Worm (Caenorhabditis elegans) whole organism, mixed stage, embryonic: ENCODE data around the gene ugt-58.

ENCODE experiments used
- M03D4.4 ChIP-seq: sonication (generic microtip); optimal IDR thresholded peaks from 2 replicates; lab custom pipeline; 2017; ENCODE audit warnings: mild to moderate bottlenecking, missing genetic modification characterization, missing compliant biosample characterization
- bed-3 ChIP-seq: fragments of 200-800 bp; sonication (Bioruptor generic); optimal IDR thresholded peaks from 3 replicates; lab custom pipeline; 2018; ENCODE audit warnings: mild to moderate bottlenecking, missing genetic modification characterization, moderate library complexity, missing compliant biosample characterization
- blmp-1 ChIP-seq: fragments of 150-350 bp; optimal IDR thresholded peaks from 2 replicates; lab custom pipeline; 2014; ENCODE audit warnings: missing biosample characterization, missing genetic modification characterization
- ceh-39 ChIP-seq: fragments of 150-350 bp; optimal IDR thresholded peaks from 2 replicates; lab custom pipeline; 2014; ENCODE audit warnings: missing biosample characterization, missing genetic modification characterization
- ceh-43 ChIP-seq: fragments of 200-800 bp; sonication (Bioruptor generic); optimal IDR thresholded peaks from 2 replicates; lab custom pipeline; 2018; ENCODE audit warnings: mild to moderate bottlenecking, missing genetic modification characterization, moderate library complexity, missing compliant biosample characterization
- ceh-83 ChIP-seq: fragments of 200-800 bp; sonication (Bioruptor generic); optimal IDR thresholded peaks from 2 replicates; lab custom pipeline; 2018; ENCODE audit warnings: mild to moderate bottlenecking, missing genetic modification characterization, missing compliant biosample characterization
- ces-1 ChIP-seq: fragments of 150-350 bp; optimal IDR thresholded peaks from 2 replicates; lab custom pipeline; 2014; ENCODE audit warnings: missing biosample characterization, missing genetic modification reagents, missing genetic modification characterization
- cnd-1 ChIP-seq: fragments of 200-800 bp; sonication (Bioruptor generic); optimal IDR thresholded peaks from 2 replicates; lab custom pipeline; 2018; ENCODE audit warnings: mild to moderate bottlenecking, missing genetic modification characterization, missing compliant biosample characterization
- drap-1 ChIP-seq: fragments of 200-800 bp; sonication (Bioruptor generic); optimal IDR thresholded peaks from 3 replicates; lab custom pipeline; 2018; ENCODE audit warnings: mild to moderate bottlenecking, missing genetic modification characterization, missing compliant biosample characterization
- elt-1 ChIP-seq: sonication (generic microtip); optimal IDR thresholded peaks from 2 replicates; lab custom pipeline; 2017; ENCODE audit warnings: missing genetic modification characterization, mild to moderate bottlenecking, missing compliant biosample characterization, antibody characterized with exemption, moderate library complexity, borderline replicate concordance; ENCODE audit not compliant: insufficient read depth
- ham-2 ChIP-seq: fragments of 200-800 bp; sonication (Bioruptor generic); optimal IDR thresholded peaks from 2 replicates; lab custom pipeline; 2018; ENCODE audit warnings: mild to moderate bottlenecking, missing genetic modification characterization, missing compliant biosample characterization
- hlh-1 ChIP-seq: fragments of 150-350 bp; optimal IDR thresholded peaks from 2 replicates; lab custom pipeline; 2014; ENCODE audit warnings: missing biosample characterization, missing genetic modification reagents, missing genetic modification characterization
- lin-13 ChIP-seq: fragments of 150-350 bp; optimal IDR thresholded peaks from 2 replicates; lab custom pipeline; 2014; ENCODE audit warnings: missing biosample characterization, missing genetic modification characterization
- lin-32 ChIP-seq: fragments of 200-800 bp; sonication (Bioruptor generic); optimal IDR thresholded peaks from 2 replicates; lab custom pipeline; 2018; ENCODE audit warnings: mild to moderate bottlenecking, missing genetic modification characterization, missing compliant biosample characterization
- lsy-2 ChIP-seq: fragments of 150-350 bp; optimal IDR thresholded peaks from 2 replicates; lab custom pipeline; 2014; ENCODE audit warnings: missing biosample characterization, missing genetic modification characterization
- mab-5 ChIP-seq: fragments of 150-350 bp; optimal IDR thresholded peaks from 2 replicates; lab custom pipeline; 2014; ENCODE audit warnings: missing biosample characterization, missing genetic modification characterization
- mep-1 ChIP-seq: fragments of 150-350 bp; optimal IDR thresholded peaks from 2 replicates; lab custom pipeline; 2017; ENCODE audit warnings: missing biosample characterization, missing genetic modification reagents, missing genetic modification characterization, inconsistent platforms
- mls-2 ChIP-seq: sonication (generic microtip); optimal IDR thresholded peaks from 2 replicates; lab custom pipeline; 2016; ENCODE audit warnings: mild to moderate bottlenecking, missing genetic modification characterization, moderate library complexity, missing compliant biosample characterization
- nhr-12 ChIP-seq: fragments of 150-350 bp; optimal IDR thresholded peaks from 2 replicates; lab custom pipeline; 2014; ENCODE audit warnings: missing biosample characterization, missing genetic modification characterization
- nhr-237 ChIP-seq: fragments of 150-350 bp; optimal IDR thresholded peaks from 2 replicates; lab custom pipeline; 2014; ENCODE audit warnings: missing biosample characterization, missing genetic modification characterization
- nhr-28 ChIP-seq: fragments of 150-350 bp; optimal IDR thresholded peaks from 2 replicates; lab custom pipeline; 2014; ENCODE audit warnings: missing biosample characterization, missing genetic modification characterization
- nhr-76 ChIP-seq: sonication (generic microtip); optimal IDR thresholded peaks from 2 replicates; lab custom pipeline; 2017; ENCODE audit warnings: missing biosample characterization, missing genetic modification characterization
- pha-4 ChIP-seq: fragments of 150-350 bp; optimal IDR thresholded peaks from 2 replicates; lab custom pipeline; 2018; ENCODE audit warnings: missing biosample characterization, missing genetic modification reagents, missing genetic modification characterization
- sem-2 ChIP-seq: fragments of 200-800 bp; sonication (Bioruptor generic); optimal IDR thresholded peaks from 2 replicates; lab custom pipeline; 2018; ENCODE audit warnings: mild to moderate bottlenecking, missing genetic modification characterization, missing compliant biosample characterization
- snpc-4 ChIP-seq: fragments of 150-350 bp; optimal IDR thresholded peaks from 2 replicates; lab custom pipeline; 2014; ENCODE audit warnings: missing biosample characterization, missing genetic modification characterization
- sptf-1 ChIP-seq: sonication (generic microtip); optimal IDR thresholded peaks from 2 replicates; lab custom pipeline; 2017; ENCODE audit warnings: mild to moderate bottlenecking, missing genetic modification characterization, moderate library complexity, missing compliant biosample characterization
- unc-120 ChIP-seq: sonication (generic microtip); optimal IDR thresholded peaks from 2 replicates; lab custom pipeline; 2017; ENCODE audit warnings: missing genetic modification characterization, missing compliant biosample characterization; ENCODE audit not compliant: poor library complexity, severe bottlenecking
- unc-39 ChIP-seq: fragments of 150-350 bp; optimal IDR thresholded peaks from 2 replicates; lab custom pipeline; 2014; ENCODE audit warnings: missing biosample characterization, missing genetic modification characterization
- zip-8 ChIP-seq: fragments of 150-350 bp; optimal IDR thresholded peaks from 2 replicates; lab custom pipeline; 2014; ENCODE audit warnings: missing biosample characterization, missing genetic modification characterization
- ztf-11 ChIP-seq: fragments of 150-350 bp; optimal IDR thresholded peaks from 2 replicates; lab custom pipeline; 2014; ENCODE audit warnings: missing biosample characterization, missing genetic modification characterization

Gene ugt-58

ce11 chrII:9554925-9555553, 31.5 kb downstream of the ugt-58 start, which contains the start of gene F35H8.2:
TSS of gene F35H8.2 (plus strand) at chrII:9555503.
- no peak for TF ChIP-seq mab-5 (tag; lab: Kevin White, UChicago)
- TF ChIP-seq lsy-2 (tag; lab: Kevin White, UChicago), result no peak
- no peak for TF ChIP-seq lin-32 (GFP tag; lab: Kevin White, UChicago)
- no peak for TF ChIP-seq nhr-12 (tag; lab: Kevin White, UChicago)
- TF ChIP-seq zip-8, result no peak
- no peak for TF ChIP-seq snpc-4 (tag; lab: Kevin White, UChicago)
- no peak for TF ChIP-seq unc-120 (tag; lab: Kevin White, UChicago)
- no peak for TF ChIP-seq mls-2 (tag; lab: Kevin White, UChicago)
- no peak for TF ChIP-seq cnd-1 (tag; lab: Kevin White, UChicago)
- no peak for TF ChIP-seq ceh-39 (tag; lab: Kevin White, UChicago)
- no peak for TF ChIP-seq ceh-83 (GFP tag; lab: Kevin White, UChicago)
- TF ChIP-seq sem-2 (GFP tag; lab: Kevin White, UChicago), result no peak
- TF ChIP-seq ztf-11, result no peak
- TF ChIP-seq, all 35 proteins: peak for 0

- no peak for TF ChIP-seq mls-2 (tag; lab: Kevin White, UChicago)
- TF ChIP-seq ceh-83 (GFP tag; lab: Kevin White, UChicago), result no peak
- no peak for TF ChIP-seq M03D4.4
- no peak for TF ChIP-seq bed-3 (GFP tag; lab: Kevin White, UChicago)
- TF ChIP-seq mep-1 (tag; lab: Kevin White, UChicago), result no peak
- no peak for TF ChIP-seq nhr-237 (tag; lab: Kevin White, UChicago)
- TF ChIP-seq nhr-28 (tag; lab: Kevin White, UChicago), result no peak
- no peak for TF ChIP-seq ces-1 (GFP tag; lab: Kevin White, UChicago)
- no peak for TF ChIP-seq pha-4 (tag; lab: Kevin White, UChicago)
- TF ChIP-seq lin-32 (GFP tag; lab: Kevin White, UChicago), result no peak
These were observed 33.4 kb downstream of the ugt-58 start, which contains the start of gene F35H8.1 for ce11 chrII:9553179-9553578. TSS of gene F35H8.1 (minus strand) at chrII:9553279.

ce11 chrII:9551536-9551935, 35.0 kb downstream of the ugt-58 start, which contains the start of gene F35H8.12:
TSS of gene F35H8.12 (plus strand) at chrII:9551836.
- TF ChIP-seq ceh-39 (tag; lab: Kevin White, UChicago), result no peak
- no peak for TF ChIP-seq mab-5 (tag; lab: Kevin White, UChicago)
- TF ChIP-seq snpc-4 (tag; lab: Kevin White, UChicago), result no peak
- no peak for TF ChIP-seq hlh-1
- no peak for TF ChIP-seq nhr-237 (tag; lab: Kevin White, UChicago)
- TF ChIP-seq lin-32 (GFP tag; lab: Kevin White, UChicago), result no peak
- no peak for TF ChIP-seq unc-39 (tag; lab: Kevin White, UChicago)
- no peak for TF ChIP-seq nhr-76
- no peak for TF ChIP-seq sem-2 (GFP tag; lab: Kevin White, UChicago)
- no peak for TF ChIP-seq M03D4.4
- TF ChIP-seq cnd-1 (tag; lab: Kevin White, UChicago), result no peak
- no peak for TF ChIP-seq blmp-1 (tag; lab: Kevin White, UChicago)
- TF ChIP-seq lin-13, result no peak
- no peak for TF ChIP-seq ceh-83 (GFP tag; lab: Kevin White, UChicago)
- no peak for TF ChIP-seq ham-2
- no peak for TF ChIP-seq pha-4 (tag; lab: Kevin White, UChicago)
- no peak for TF ChIP-seq elt-1 (tag; lab: Kevin White, UChicago)
- TF ChIP-seq drap-1 (GFP tag; lab: Kevin White, UChicago), result no peak

- TF ChIP-seq lsy-2 (tag; lab: Kevin White, UChicago) (no peak), ceh-83 (GFP tag; lab: Kevin White, UChicago) (no peak), elt-1 (tag; lab: Kevin White, UChicago) (no peak), nhr-237 (tag; lab: Kevin White, UChicago) (no peak), bed-3 (GFP tag; lab: Kevin White, UChicago) (no peak), nhr-12 (tag; lab: Kevin White, UChicago) (no peak), mab-5 (tag; lab: Kevin White, UChicago) (no peak), unc-120 (tag; lab: Kevin White, UChicago) (no peak), nhr-28 (tag; lab: Kevin White, UChicago) (no peak), nhr-76 (no peak)
These were observed 35.9 kb downstream of the ugt-58 start, which contains the start of gene sra-6 for ce11 chrII:9550718-9551117. TSS of gene sra-6 (minus strand) at chrII:9550818.

ce11 chrII:9544386-9544785, 42.2 kb downstream of the ugt-58 start, which contains the start of gene sra-7:
TSS of gene sra-7 (plus strand) at chrII:9544686.
- TF ChIP-seq sptf-1 (tag; lab: Kevin White, UChicago) (no peak), unc-120 (tag; lab: Kevin White, UChicago) (no peak), ces-1 (GFP tag; lab: Kevin White, UChicago) (no peak), cnd-1 (tag; lab: Kevin White, UChicago) (no peak), ceh-43 (GFP tag; lab: Kevin White, UChicago) (no peak), ceh-83 (GFP tag; lab: Kevin White, UChicago) (no peak), ceh-39 (tag; lab: Kevin White, UChicago) (no peak), lsy-2 (tag; lab: Kevin White, UChicago) (no peak), bed-3 (GFP tag; lab: Kevin White, UChicago) (no peak), hlh-1 (no peak), blmp-1 (tag; lab: Kevin White, UChicago) (no peak), ham-2 (no peak), sem-2 (GFP tag; lab: Kevin White, UChicago) (no peak), ztf-11 (no peak), mls-2 (tag; lab: Kevin White, UChicago) (no peak)
